Fruit fly (Drosophila melanogaster): ENCODE results near the gene CG17625.

dm6 chr3R:22724149-22724973, 37.7 kb downstream of the CG17625 start, which contains the start of gene Irp-1A:
- TF ChIP-seq tj (GFP tag; optimal IDR thresholded peaks at IDR 0.05) (peak; percentile 39), CG7101 (tag; optimal IDR thresholded peaks at IDR 0.05) (peak; percentile 74), Clk (GFP tag; optimal IDR thresholded peaks at IDR 0.05) (no peak), cic (GFP tag; optimal IDR thresholded peaks at IDR 0.05) (peak; percentile 10), CG7045 (GFP tag; optimal IDR thresholded peaks at IDR 0.05) (peak; percentile 70), CG12768 (GFP tag; optimal IDR thresholded peaks at IDR 0.05) (no peak), CG14711 (tag; optimal IDR thresholded peaks at IDR 0.05) (peak; percentile 76), cnc (optimal IDR thresholded peaks at IDR 0.05) (no peak), bab1 (GFP tag; optimal IDR thresholded peaks at IDR 0.05) (peak; percentile 73)

All from whole organism, adult.